Worm (Caenorhabditis elegans): ENCODE measurements around the gene R04B5.5.

- TF ChIP-seq ceh-19 (GFP tag; optimal IDR thresholded peaks at IDR 0.05) (no peak), tbx-7 (tag; optimal IDR thresholded peaks at IDR 0.05) (no peak), ets-4 (tag; optimal IDR thresholded peaks at IDR 0.05) (no peak), eyg-1 (tag; optimal IDR thresholded peaks at IDR 0.05) (no peak), fkh-10 (GFP tag; optimal IDR thresholded peaks at IDR 0.05) (no peak), pha-4 (tag; optimal IDR thresholded peaks at IDR 0.05) (no peak), ceh-48 (tag; optimal IDR thresholded peaks at IDR 0.05) (no peak), ttx-3 (tag; optimal IDR thresholded peaks at IDR 0.05) (no peak), tbx-2 (tag; optimal IDR thresholded peaks at IDR 0.05) (no peak), lim-6 (tag; optimal IDR thresholded peaks at IDR 0.05) (no peak), dve-1 (tag; optimal IDR thresholded peaks at IDR 0.05) (no peak), npax-4 (tag; optimal IDR thresholded peaks at IDR 0.05) (no peak)
Measured at ce11 chrV:10066769-10067168, 20.5 kb upstream of the R04B5.5 start, which contains the start of gene npr-39.
